Worm (Caenorhabditis elegans) whole organism, early embryonic: ENCODE data around the gene frpr-17.

Experiments used
- B0310.2 ChIP-seq: sonication (generic microtip); optimal IDR thresholded peaks from 2 replicates; lab custom pipeline; 2016; ENCODE audit warnings: mild to moderate bottlenecking, missing genetic modification characterization, missing compliant biosample characterization
- F13C5.2 ChIP-seq: sonication (generic microtip); optimal IDR thresholded peaks from 2 replicates; lab custom pipeline; 2017; ENCODE audit warnings: mild to moderate bottlenecking, missing genetic modification characterization, inconsistent platforms, missing compliant biosample characterization
- aly-1 ChIP-seq: sonication (generic microtip); optimal IDR thresholded peaks from 2 replicates; lab custom pipeline; 2016; ENCODE audit warnings: missing genetic modification characterization, missing compliant biosample characterization
- ama-1 ChIP-seq: fragments of 150-350 bp; optimal IDR thresholded peaks from 2 replicates; lab custom pipeline; 2014
- ceh-13 ChIP-seq: fragments of 200-800 bp; sonication (Bioruptor generic); optimal IDR thresholded peaks from 2 replicates; lab custom pipeline; 2018; ENCODE audit warnings: mild to moderate bottlenecking, missing genetic modification characterization, missing compliant biosample characterization
- ceh-36 ChIP-seq: sonication (generic microtip); optimal IDR thresholded peaks from 2 replicates; lab custom pipeline; 2016; ENCODE audit warnings: missing genetic modification characterization, inconsistent platforms, missing compliant biosample characterization
- ets-7 ChIP-seq: sonication (generic microtip); optimal IDR thresholded peaks from 2 replicates; lab custom pipeline; 2016; ENCODE audit warnings: missing genotype, missing genetic modification characterization, missing compliant biosample characterization
- flt-1 ChIP-seq: fragments of 200-800 bp; sonication (Bioruptor generic); IDR thresholded peaks from 2 replicates; pipeline ENCODE4 v1.3.6; 2022; ENCODE audit warnings: missing genetic modification characterization, missing compliant biosample characterization
- hmbx-1 ChIP-seq: sonication (generic microtip); optimal IDR thresholded peaks from 2 replicates; lab custom pipeline; 2016; ENCODE audit warnings: mild to moderate bottlenecking, missing genetic modification characterization, missing compliant biosample characterization
- hmg-4 ChIP-seq: fragments of 200-800 bp; sonication (Bioruptor generic); optimal IDR thresholded peaks from 2 replicates; lab custom pipeline; 2018; ENCODE audit warnings: mild to moderate bottlenecking, missing genetic modification characterization, missing compliant biosample characterization
- hnd-1 ChIP-seq: sonication (generic microtip); optimal IDR thresholded peaks from 2 replicates; lab custom pipeline; 2016; ENCODE audit warnings: missing genetic modification characterization, missing compliant biosample characterization
- pes-1 ChIP-seq: fragments of 200-800 bp; sonication (Bioruptor generic); IDR thresholded peaks from 2 replicates; pipeline ENCODE4 v1.3.6; 2022; ENCODE audit warnings: missing genetic modification reagents, missing genetic modification characterization, missing compliant biosample characterization
- scrt-1 ChIP-seq: fragments of 200-800 bp; sonication (Bioruptor generic); IDR thresholded peaks from 2 replicates; pipeline ENCODE4 v1.3.6; 2022; ENCODE audit warnings: missing genetic modification characterization, missing compliant biosample characterization
- sea-1 ChIP-seq: fragments of 200-800 bp; sonication (Bioruptor generic); conservative IDR thresholded peaks from 2 replicates; pipeline ENCODE4 v1.3.6; 2022; ENCODE audit warnings: missing genetic modification characterization, missing compliant biosample characterization
- tbx-11 ChIP-seq: fragments of 200-800 bp; sonication (Bioruptor generic); IDR thresholded peaks from 2 replicates; pipeline ENCODE4 v1.3.6; 2022; ENCODE audit warnings: missing genetic modification characterization, missing compliant biosample characterization
- tbx-37 ChIP-seq: fragments of 200-800 bp; sonication (Bioruptor generic); conservative IDR thresholded peaks from 2 replicates; pipeline ENCODE4 v1.3.6; 2022; ENCODE audit warnings: missing genetic modification reagents, missing genetic modification characterization, missing compliant biosample characterization
- tra-4 ChIP-seq: sonication (generic microtip); optimal IDR thresholded peaks from 2 replicates; lab custom pipeline; 2017; ENCODE audit warnings: missing genetic modification characterization, missing compliant biosample characterization

frpr-17 gene

ce11 chrX:14415641-14416040 lies 9.7 kb downstream of the frpr-17 start, which contains the start of gene F23D12.10:
F23D12.10 (minus strand) TSS chrX:14415741.
- TF ChIP-seq ceh-36 (tag; lab: Kevin White, UChicago) (no peak), hmbx-1 (no peak), aly-1 (tag; lab: Kevin White, UChicago) (no peak), tbx-37 (GFP tag; lab: Robert Waterston, UW) (no peak), flt-1 (GFP tag; lab: Robert Waterston, UW) (no peak)

ce11 chrX:14421529-14421982 lies 15.6 kb downstream of the frpr-17 start, which contains the start of gene F23D12.2:
F23D12.2 (minus strand) TSS chrX:14421579.
- TF ChIP-seq F13C5.2 (tag; lab: Kevin White, UChicago) (no peak), ceh-36 (tag; lab: Kevin White, UChicago) (no peak), ama-1 (no peak), tbx-37 (GFP tag; lab: Robert Waterston, UW) (no peak), aly-1 (tag; lab: Kevin White, UChicago) (no peak), pes-1 (GFP tag; lab: Robert Waterston, UW) (no peak), hnd-1 (tag; lab: Kevin White, UChicago) (no peak), sea-1 (GFP tag; lab: Robert Waterston, UW) (no peak), scrt-1 (GFP tag; lab: Robert Waterston, UW) (no peak), ets-7 (tag; lab: Kevin White, UChicago) (no peak), tra-4 (no peak), hmbx-1 (no peak), ceh-13 (GFP tag; lab: Kevin White, UChicago) (no peak), flt-1 (GFP tag; lab: Robert Waterston, UW) (no peak), B0310.2 (no peak), tbx-11 (GFP tag; lab: Robert Waterston, UW) (no peak), hmg-4 (GFP tag; lab: Kevin White, UChicago) (no peak)

- no peak for TF ChIP-seq tra-4
- no peak for TF ChIP-seq tbx-37 (GFP tag; lab: Robert Waterston, UW)
- TF ChIP-seq F13C5.2 (tag; lab: Kevin White, UChicago) = no peak
- no peak for TF ChIP-seq ceh-13 (GFP tag; lab: Kevin White, UChicago)
- no peak for TF ChIP-seq B0310.2
- TF ChIP-seq hmbx-1 = no peak
- no peak for TF ChIP-seq scrt-1 (GFP tag; lab: Robert Waterston, UW)
- TF ChIP-seq ceh-36 (tag; lab: Kevin White, UChicago) = no peak
- no peak for TF ChIP-seq pes-1 (GFP tag; lab: Robert Waterston, UW)
- TF ChIP-seq hnd-1 (tag; lab: Kevin White, UChicago) = no peak
Measured at ce11 chrX:14423105-14423504, 17.2 kb downstream of the frpr-17 start, which contains the start of gene fipr-3. fipr-3 (plus strand) TSS chrX:14423405.

ce11 chrX:14424186-14424585 lies 18.3 kb downstream of the frpr-17 start:
- no peak for TF ChIP-seq pes-1 (GFP tag; lab: Robert Waterston, UW)
- TF ChIP-seq flt-1 (GFP tag; lab: Robert Waterston, UW) = no peak
- TF ChIP-seq F13C5.2 (tag; lab: Kevin White, UChicago) = no peak
- no peak for TF ChIP-seq hmbx-1
- no peak for TF ChIP-seq sea-1 (GFP tag; lab: Robert Waterston, UW)
- no peak for TF ChIP-seq hmg-4 (GFP tag; lab: Kevin White, UChicago)
- TF ChIP-seq tbx-37 (GFP tag; lab: Robert Waterston, UW) = no peak
- TF ChIP-seq ets-7 (tag; lab: Kevin White, UChicago) = no peak
- no peak for TF ChIP-seq scrt-1 (GFP tag; lab: Robert Waterston, UW)
- no peak for TF ChIP-seq tbx-11 (GFP tag; lab: Robert Waterston, UW)

- no peak for TF ChIP-seq ceh-36 (tag; lab: Kevin White, UChicago)
- no peak for TF ChIP-seq F13C5.2 (tag; lab: Kevin White, UChicago)
- TF ChIP-seq sea-1 (GFP tag; lab: Robert Waterston, UW) = no peak
- TF ChIP-seq ets-7 (tag; lab: Kevin White, UChicago) = no peak
- no peak for TF ChIP-seq tbx-11 (GFP tag; lab: Robert Waterston, UW)
- no peak for TF ChIP-seq pes-1 (GFP tag; lab: Robert Waterston, UW)
- TF ChIP-seq scrt-1 (GFP tag; lab: Robert Waterston, UW) = no peak
- no peak for TF ChIP-seq hmbx-1
- no peak for TF ChIP-seq tra-4
- TF ChIP-seq ama-1 = no peak
- no peak for TF ChIP-seq tbx-37 (GFP tag; lab: Robert Waterston, UW)
- no peak for TF ChIP-seq B0310.2
- no peak for TF ChIP-seq hnd-1 (tag; lab: Kevin White, UChicago)
- TF ChIP-seq flt-1 (GFP tag; lab: Robert Waterston, UW) = no peak
- TF ChIP-seq hmg-4 (GFP tag; lab: Kevin White, UChicago) = no peak
- no peak for TF ChIP-seq aly-1 (tag; lab: Kevin White, UChicago)
Measured at ce11 chrX:14424673-14425072, 18.8 kb downstream of the frpr-17 start, which contains the start of gene F23D12.11. F23D12.11 (minus strand) TSS chrX:14424751.

- no peak for TF ChIP-seq sea-1 (GFP tag; lab: Robert Waterston, UW)
- TF ChIP-seq ama-1 = no peak
- no peak for TF ChIP-seq aly-1 (tag; lab: Kevin White, UChicago)
- no peak for TF ChIP-seq tbx-11 (GFP tag; lab: Robert Waterston, UW)
- TF ChIP-seq hmg-4 (GFP tag; lab: Kevin White, UChicago) = no peak
- TF ChIP-seq tbx-37 (GFP tag; lab: Robert Waterston, UW) = no peak
- TF ChIP-seq F13C5.2 (tag; lab: Kevin White, UChicago) = no peak
- no peak for TF ChIP-seq tra-4
- no peak for TF ChIP-seq B0310.2
- TF ChIP-seq scrt-1 (GFP tag; lab: Robert Waterston, UW) = no peak
- TF ChIP-seq ceh-13 (GFP tag; lab: Kevin White, UChicago) = no peak
- TF ChIP-seq ets-7 (tag; lab: Kevin White, UChicago) = no peak
Measured at ce11 chrX:14428052-14428451, 22.1 kb downstream of the frpr-17 start, which contains the start of gene F23D12.1. F23D12.1 (minus strand) TSS chrX:14428152.

ce11 chrX:14430436-14430835 lies 24.5 kb downstream of the frpr-17 start:
- no peak for TF ChIP-seq F13C5.2 (tag; lab: Kevin White, UChicago)
- TF ChIP-seq hmg-4 (GFP tag; lab: Kevin White, UChicago) = no peak
- no peak for TF ChIP-seq B0310.2
- TF ChIP-seq tra-4 = no peak
- no peak for TF ChIP-seq ceh-13 (GFP tag; lab: Kevin White, UChicago)
- TF ChIP-seq hnd-1 (tag; lab: Kevin White, UChicago) = no peak
- TF ChIP-seq sea-1 (GFP tag; lab: Robert Waterston, UW) = no peak
- TF ChIP-seq ama-1 = no peak
